Worm (Caenorhabditis elegans): ENCODE measurements around the gene C17G10.13.

- TF ChIP-seq tbx-2 (tag; optimal IDR thresholded peaks at IDR 0.05) (no peak), unc-42 (tag; optimal IDR thresholded peaks at IDR 0.05) (no peak), pha-2 (tag; optimal IDR thresholded peaks at IDR 0.05) (no peak), ceh-14 (tag; optimal IDR thresholded peaks at IDR 0.05) (no peak), pag-3 (tag; optimal IDR thresholded peaks at IDR 0.05; ENCODE audit: borderline replicate concordance) (no peak), ceh-48 (tag; optimal IDR thresholded peaks at IDR 0.05) (no peak), unc-55 (GFP tag; optimal IDR thresholded peaks at IDR 0.05) (no peak), ama-1 (optimal IDR thresholded peaks at IDR 0.05) (no peak), hlh-8 (tag; optimal IDR thresholded peaks at IDR 0.05) (no peak)
These were observed 14.9 kb upstream of the C17G10.13 start for ce11 chrII:5604441-5604840.

Measured in whole organism, late embryonic.